Worm (Caenorhabditis elegans): ENCODE measurements around the gene acy-4.

Gene acy-4

ce11 chrV:5644171-5644570 lies 13.5 kb upstream of the acy-4 start, which contains the start of gene srx-117:
Gene srx-117, plus strand, starts transcription at chrV:5644471.
- TF ChIP-seq sma-3 (GFP tag; optimal IDR thresholded peaks at IDR 0.05) = no peak
- no peak for TF ChIP-seq lin-13 (GFP tag; optimal IDR thresholded peaks at IDR 0.05)
- no peak for TF ChIP-seq nhr-23 (tag; optimal IDR thresholded peaks at IDR 0.05)
- TF ChIP-seq fos-1 (tag; optimal IDR thresholded peaks at IDR 0.05) = no peak
- no peak for TF ChIP-seq dmd-4 (tag; optimal IDR thresholded peaks at IDR 0.05)
- TF ChIP-seq egl-27 (tag; optimal IDR thresholded peaks at IDR 0.05) = no peak
- TF ChIP-seq ceh-16 (tag; optimal IDR thresholded peaks at IDR 0.05) = no peak
- TF ChIP-seq nhr-6 (tag; optimal IDR thresholded peaks at IDR 0.05) = no peak
- TF ChIP-seq ztf-4 (tag; optimal IDR thresholded peaks at IDR 0.05) = no peak
- no peak for TF ChIP-seq zag-1 (tag; optimal IDR thresholded peaks at IDR 0.05)
- no peak for TF ChIP-seq gmeb-1 (tag; optimal IDR thresholded peaks at IDR 0.05)
- no peak for TF ChIP-seq lin-11 (tag; optimal IDR thresholded peaks at IDR 0.05)
- TF ChIP-seq ztf-1 (GFP tag; conservative IDR thresholded peaks at IDR 0.05) = no peak
- TF ChIP-seq ceh-82 (tag; optimal IDR thresholded peaks at IDR 0.05) = no peak
- TF ChIP-seq ztf-11 (tag; optimal IDR thresholded peaks at IDR 0.05) = no peak
- TF ChIP-seq ZK546.5 (tag; optimal IDR thresholded peaks at IDR 0.05) = no peak
- no peak for TF ChIP-seq skn-1 (tag; optimal IDR thresholded peaks at IDR 0.05)
- no peak for TF ChIP-seq sem-4 (tag; optimal IDR thresholded peaks at IDR 0.05)

- TF ChIP-seq gmeb-1 (tag; optimal IDR thresholded peaks at IDR 0.05) (no peak), fos-1 (tag; optimal IDR thresholded peaks at IDR 0.05) (peak; percentile 27)
Observed at ce11 chrV:5634445-5634844, 3.8 kb upstream of the acy-4 start.

ce11 chrV:5628014-5628413 lies 2.7 kb downstream of the acy-4 start:
- TF ChIP-seq mbf-1 (tag; optimal IDR thresholded peaks at IDR 0.05) (no peak), mab-5 (tag; optimal IDR thresholded peaks at IDR 0.05) (peak; percentile 4)

- TF ChIP-seq nhr-10 (tag; optimal IDR thresholded peaks at IDR 0.05) = no peak
- TF ChIP-seq nhr-129 (tag; optimal IDR thresholded peaks at IDR 0.05) = no peak
- no peak for TF ChIP-seq ztf-11 (tag; optimal IDR thresholded peaks at IDR 0.05)
- no peak for TF ChIP-seq ceh-82 (tag; optimal IDR thresholded peaks at IDR 0.05)
- TF ChIP-seq F13H6.1 (tag; optimal IDR thresholded peaks at IDR 0.05) = no peak
- TF ChIP-seq zag-1 (tag; optimal IDR thresholded peaks at IDR 0.05) = no peak
- TF ChIP-seq unc-55 (GFP tag; optimal IDR thresholded peaks at IDR 0.05) = no peak
- TF ChIP-seq mdl-1 (tag; optimal IDR thresholded peaks at IDR 0.05) = no peak
- TF ChIP-seq unc-62 (GFP tag; optimal IDR thresholded peaks at IDR 0.05) = no peak
- no peak for TF ChIP-seq ceh-16 (tag; optimal IDR thresholded peaks at IDR 0.05)
- TF ChIP-seq nhr-25 (tag; optimal IDR thresholded peaks at IDR 0.05) = no peak
- TF ChIP-seq elt-3 (tag; optimal IDR thresholded peaks at IDR 0.05) = no peak
- TF ChIP-seq ama-1 (optimal IDR thresholded peaks at IDR 0.05) = no peak
- no peak for TF ChIP-seq ztf-4 (tag; optimal IDR thresholded peaks at IDR 0.05)
- no peak for TF ChIP-seq nhr-12 (tag; optimal IDR thresholded peaks at IDR 0.05)
- TF ChIP-seq sem-4 (tag; optimal IDR thresholded peaks at IDR 0.05) = no peak
Observed at ce11 chrV:5621390-5621789, 9.3 kb downstream of the acy-4 start, which contains the start of gene M03E7.1. Gene M03E7.1, plus strand, starts transcription at chrV:5621690.

- no peak for TF ChIP-seq lin-13 (GFP tag; optimal IDR thresholded peaks at IDR 0.05)
- no peak for TF ChIP-seq nhr-25 (tag; optimal IDR thresholded peaks at IDR 0.05)
- no peak for TF ChIP-seq blmp-1 (tag; optimal IDR thresholded peaks at IDR 0.05; ENCODE audit: insufficient read depth)
- TF ChIP-seq ama-1 (optimal IDR thresholded peaks at IDR 0.05) = no peak
- no peak for TF ChIP-seq nhr-6 (tag; optimal IDR thresholded peaks at IDR 0.05)
- no peak for TF ChIP-seq egl-27 (tag; optimal IDR thresholded peaks at IDR 0.05)
- TF ChIP-seq fos-1 (tag; optimal IDR thresholded peaks at IDR 0.05) = no peak
- no peak for TF ChIP-seq snpc-4 (tag; optimal IDR thresholded peaks at IDR 0.05)
- TF ChIP-seq nhr-21 (tag; optimal IDR thresholded peaks at IDR 0.05) = no peak
- no peak for TF ChIP-seq nhr-12 (tag; optimal IDR thresholded peaks at IDR 0.05)
- no peak for TF ChIP-seq alr-1 (tag; optimal IDR thresholded peaks at IDR 0.05)
- no peak for TF ChIP-seq ztf-1 (GFP tag; conservative IDR thresholded peaks at IDR 0.05)
- no peak for TF ChIP-seq lin-11 (tag; optimal IDR thresholded peaks at IDR 0.05)
- no peak for TF ChIP-seq nhr-237 (tag; optimal IDR thresholded peaks at IDR 0.05)
- TF ChIP-seq R02D3.7 (tag; optimal IDR thresholded peaks at IDR 0.05) = no peak
- no peak for TF ChIP-seq nhr-129 (tag; optimal IDR thresholded peaks at IDR 0.05)
- no peak for TF ChIP-seq lin-39 (tag; optimal IDR thresholded peaks at IDR 0.05)
Observed at ce11 chrV:5620040-5620439, 10.7 kb downstream of the acy-4 start, which contains the start of gene memb-2. Gene memb-2, minus strand, starts transcription at chrV:5620140.

Data from whole organism, L2 larva.